Fruit fly (Drosophila melanogaster) whole organism, embryonic: ENCODE results near the gene PIG-B.
A peak's percentile ranks its signal among the peaks of the same experiment; 100 is the strongest.

Experiments
- CG10267 ChIP-seq: fragments of 200-800 bp; sonication (Bioruptor generic); optimal IDR thresholded peaks from 2 replicates; lab custom pipeline; 2018; ENCODE audit warnings: missing biosample characterization, mild to moderate bottlenecking, missing genetic modification characterization, moderate library complexity
- CG11695 ChIP-seq: fragments of 200-800 bp; sonication (Bioruptor generic); IDR thresholded peaks from 3 replicates; pipeline ENCODE4 v1.3.6; 2022; ENCODE audit warnings: missing biosample characterization, missing genetic modification characterization
- CG12155 ChIP-seq: fragments of 200-800 bp; sonication (Bioruptor generic); optimal IDR thresholded peaks from 3 replicates; lab custom pipeline; 2016; ENCODE audit warnings: missing biosample characterization, missing genetic modification characterization
- CG12299 ChIP-seq: fragments of 200-800 bp; sonication (Bioruptor generic); optimal IDR thresholded peaks from 2 replicates; lab custom pipeline; 2018; ENCODE audit warnings: missing biosample characterization, mild to moderate bottlenecking, missing genetic modification characterization
- CG12769 ChIP-seq: fragments of 200-800 bp; sonication (Bioruptor generic); optimal IDR thresholded peaks from 2 replicates; lab custom pipeline; 2019; ENCODE audit warnings: missing biosample characterization, mild to moderate bottlenecking, missing genetic modification characterization, moderate library complexity
- CG13296 ChIP-seq: fragments of 200-800 bp; sonication (Bioruptor generic); optimal IDR thresholded peaks from 3 replicates; lab custom pipeline; 2018; ENCODE audit warnings: missing biosample characterization, mild to moderate bottlenecking, missing genetic modification characterization
- CG14441 ChIP-seq: fragments of 200-800 bp; sonication (Bioruptor generic); IDR thresholded peaks from 2 replicates; pipeline ENCODE4 v1.3.6; 2022; ENCODE audit warnings: missing biosample characterization, missing genetic modification characterization
- CG14667 ChIP-seq: fragments of 200-800 bp; sonication (Bioruptor generic); IDR thresholded peaks from 2 replicates; pipeline ENCODE4 v1.3.6; 2022; ENCODE audit warnings: missing biosample characterization, missing genetic modification characterization
- CG15514 ChIP-seq: fragments of 200-800 bp; sonication (Bioruptor generic); optimal IDR thresholded peaks from 3 replicates; lab custom pipeline; 2017; ENCODE audit warnings: missing biosample characterization, missing genetic modification characterization, mild to moderate bottlenecking, moderate library complexity, missing genetic modification reagents
- CG17186 ChIP-seq: fragments of 200-800 bp; sonication (Bioruptor generic); optimal IDR thresholded peaks from 3 replicates; lab custom pipeline; 2017; ENCODE audit warnings: missing biosample characterization, missing genetic modification reagents, missing genetic modification characterization
- CG2116 ChIP-seq: fragments of 200-800 bp; sonication (Bioruptor generic); optimal IDR thresholded peaks from 3 replicates; lab custom pipeline; 2018; ENCODE audit warnings: missing biosample characterization, mild to moderate bottlenecking, missing genetic modification characterization
- CG32772 ChIP-seq: fragments of 200-800 bp; sonication (Bioruptor generic); IDR thresholded peaks from 2 replicates; pipeline ENCODE4 v1.3.6; 2022; ENCODE audit warnings: missing biosample characterization, missing genetic modification characterization
- CG34224 ChIP-seq: fragments of 200-800 bp; sonication (Bioruptor generic); IDR thresholded peaks from 3 replicates; pipeline ENCODE4 v1.3.6; 2022; ENCODE audit warnings: missing biosample characterization, missing genetic modification characterization; ENCODE audit not compliant: partially characterized antibody
- CG7963 ChIP-seq: fragments of 200-800 bp; sonication (Bioruptor generic); IDR thresholded peaks from 3 replicates; pipeline ENCODE4 v1.3.6; 2022; ENCODE audit warnings: missing biosample characterization, missing genetic modification characterization; ENCODE audit not compliant: partially characterized antibody
- CG9876 ChIP-seq: fragments of 200-800 bp; sonication (Bioruptor generic); optimal IDR thresholded peaks from 2 replicates; lab custom pipeline; 2016; ENCODE audit warnings: missing biosample characterization, missing genetic modification characterization
- D ChIP-seq, 2 experiments: fragments of 200-800 bp in 1 of 2; fragments of >200 bp in 1 of 2; sonication (Bioruptor generic) in 1 of 2; optimal IDR thresholded peaks; 2 replicates in 1 of 2; 3 replicates in 1 of 2; lab custom pipeline; 2017; ENCODE audit warnings: mild to moderate bottlenecking in 1 of 2, missing biosample characterization in 1 of 2, missing genetic modification characterization in 1 of 2, missing genetic modification reagents in 1 of 2
- D19A ChIP-seq: fragments of 200-800 bp; optimal IDR thresholded peaks from 3 replicates; lab custom pipeline; 2019; ENCODE audit warnings: missing biosample characterization, mild to moderate bottlenecking, missing genetic modification characterization, moderate library complexity
- Dek ChIP-seq: fragments of 200-800 bp; sonication (Bioruptor generic); optimal IDR thresholded peaks from 3 replicates; lab custom pipeline; 2019; ENCODE audit warnings: missing biosample characterization, mild to moderate bottlenecking, missing genetic modification characterization, moderate library complexity
- Dp ChIP-seq: fragments of 200-800 bp; sonication (Bioruptor generic); optimal IDR thresholded peaks from 2 replicates; lab custom pipeline; 2018; ENCODE audit warnings: missing biosample characterization, mild to moderate bottlenecking, missing genetic modification characterization, moderate library complexity
- Ets97D ChIP-seq: fragments of 200-800 bp; sonication (Bioruptor generic); optimal IDR thresholded peaks from 3 replicates; lab custom pipeline; 2016; ENCODE audit warnings: missing biosample characterization, missing genetic modification characterization
- HLH4C ChIP-seq: fragments of 200-800 bp; sonication (Bioruptor generic); IDR thresholded peaks from 3 replicates; pipeline ENCODE4 v1.3.6; 2022; ENCODE audit warnings: missing biosample characterization, missing genetic modification characterization; ENCODE audit not compliant: partially characterized antibody
- MBD-R2 ChIP-seq: fragments of 200-800 bp; sonication (Bioruptor generic); IDR thresholded peaks from 2 replicates; pipeline ENCODE4 v1.3.6; 2022; ENCODE audit warnings: missing biosample characterization, missing genetic modification characterization
- NFAT ChIP-seq: fragments of 200-800 bp; sonication (Bioruptor generic); IDR thresholded peaks from 2 replicates; pipeline ENCODE4 v1.3.6; 2022; ENCODE audit warnings: missing biosample characterization, missing genetic modification characterization
- Neu2 ChIP-seq: fragments of 200-800 bp; sonication (Bioruptor generic); optimal IDR thresholded peaks from 3 replicates; lab custom pipeline; 2016; ENCODE audit warnings: missing biosample characterization, missing genetic modification characterization, borderline replicate concordance
- Opbp ChIP-seq: fragments of 200-800 bp; sonication (Bioruptor generic); IDR thresholded peaks from 3 replicates; pipeline ENCODE4 v1.3.6; 2022; ENCODE audit warnings: missing biosample characterization, missing genetic modification characterization; ENCODE audit not compliant: partially characterized antibody
- Ptx1 ChIP-seq: fragments of 200-800 bp; sonication (Bioruptor generic); IDR thresholded peaks from 2 replicates; pipeline ENCODE4 v1.3.6; 2022; ENCODE audit warnings: missing biosample characterization, missing genetic modification characterization
- Rfx ChIP-seq: fragments of 200-800 bp; sonication (Bioruptor generic); IDR thresholded peaks from 2 replicates; pipeline ENCODE4 v1.3.6; 2022; ENCODE audit warnings: missing biosample characterization, missing genetic modification characterization
- Stat92E ChIP-seq, 3 experiments: fragments of >200 bp in 2 of 3; fragments of 200-800 bp in 1 of 3; sonication (Bioruptor generic) in 1 of 3; optimal IDR thresholded peaks; 2 replicates each; lab custom pipeline; 2017 to 2019; ENCODE audit warnings: missing biosample characterization in 3 of 3, missing genetic modification characterization in 3 of 3, mild to moderate bottlenecking in 1 of 3, moderate library complexity in 1 of 3
- Trl ChIP-seq, 3 experiments: fragments of >200 bp in 2 of 3; fragments of 200-800 bp in 1 of 3; sonication (Bioruptor generic) in 1 of 3; optimal IDR thresholded peaks; 2 replicates in 1 of 3; 3 replicates in 2 of 3; lab custom pipeline; 2016 to 2017; ENCODE audit warnings: missing biosample characterization in 1 of 3, missing genetic modification characterization in 1 of 3
- Vsx1 ChIP-seq: fragments of 200-800 bp; sonication (Bioruptor generic); optimal IDR thresholded peaks from 2 replicates; lab custom pipeline; 2017; ENCODE audit warnings: missing biosample characterization, mild to moderate bottlenecking, missing genetic modification characterization, missing genetic modification reagents
- Xbp1 ChIP-seq: fragments of 200-800 bp; sonication (Bioruptor generic); optimal IDR thresholded peaks from 3 replicates; lab custom pipeline; 2016; ENCODE audit warnings: missing biosample characterization, mild to moderate bottlenecking, missing genetic modification characterization
- ase ChIP-seq: fragments of 200-800 bp; sonication (Bioruptor generic); IDR thresholded peaks from 3 replicates; pipeline ENCODE4 v1.3.6; 2022; ENCODE audit warnings: missing biosample characterization, missing genetic modification characterization
- cad ChIP-seq: fragments of >200 bp; optimal IDR thresholded peaks from 2 replicates; lab custom pipeline; 2017; ENCODE audit warnings: missing biosample characterization, missing genetic modification characterization
- chn ChIP-seq: fragments of 200-800 bp; sonication (Bioruptor generic); optimal IDR thresholded peaks from 2 replicates; lab custom pipeline; 2016; ENCODE audit warnings: missing biosample characterization, missing genetic modification characterization
- dan ChIP-seq: fragments of 200-800 bp; sonication (Bioruptor generic); IDR thresholded peaks from 2 replicates; pipeline ENCODE4 v1.3.6; 2022; ENCODE audit warnings: missing biosample characterization, missing genetic modification characterization
- gro ChIP-seq: fragments of 200-800 bp; sonication (Bioruptor generic); optimal IDR thresholded peaks from 2 replicates; lab custom pipeline; 2016; ENCODE audit warnings: missing biosample characterization, missing genetic modification characterization
- gsb-n ChIP-seq: fragments of 200-800 bp; sonication (Bioruptor generic); optimal IDR thresholded peaks from 3 replicates; lab custom pipeline; 2018; ENCODE audit warnings: missing biosample characterization, mild to moderate bottlenecking, missing genetic modification characterization
- jumu ChIP-seq: fragments of 200-800 bp; sonication (Bioruptor generic); optimal IDR thresholded peaks from 3 replicates; lab custom pipeline; 2016; ENCODE audit warnings: missing biosample characterization, missing genetic modification characterization
- ken ChIP-seq: fragments of 200-800 bp; sonication (Bioruptor generic); IDR thresholded peaks from 3 replicates; pipeline ENCODE4 v1.3.6; 2022; ENCODE audit warnings: missing biosample characterization, missing genetic modification characterization
- kni ChIP-seq: fragments of 200-800 bp; sonication (Bioruptor generic); optimal IDR thresholded peaks from 3 replicates; lab custom pipeline; 2017; ENCODE audit warnings: mild to moderate bottlenecking, missing biosample characterization, missing genetic modification reagents, missing genetic modification characterization
- knrl ChIP-seq: fragments of 200-800 bp; sonication (Bioruptor generic); IDR thresholded peaks from 3 replicates; pipeline ENCODE4 v1.3.6; 2022; ENCODE audit warnings: missing biosample characterization, missing genetic modification characterization; ENCODE audit not compliant: partially characterized antibody
- mirr ChIP-seq: fragments of 200-800 bp; sonication (Bioruptor generic); optimal IDR thresholded peaks from 3 replicates; lab custom pipeline; 2018; ENCODE audit warnings: missing biosample characterization, mild to moderate bottlenecking, missing genetic modification characterization
- row ChIP-seq: fragments of 200-800 bp; sonication (Bioruptor generic); IDR thresholded peaks from 3 replicates; pipeline ENCODE4 v1.3.6; 2022; ENCODE audit warnings: missing biosample characterization, missing genetic modification characterization
- sug ChIP-seq: fragments of 200-800 bp; optimal IDR thresholded peaks from 2 replicates; lab custom pipeline; 2019; ENCODE audit warnings: missing biosample characterization, mild to moderate bottlenecking, missing genetic modification characterization, moderate library complexity
- tio ChIP-seq: fragments of 200-800 bp; sonication (Bioruptor generic); optimal IDR thresholded peaks from 2 replicates; lab custom pipeline; 2017; ENCODE audit warnings: missing biosample characterization, missing genetic modification characterization, inconsistent platforms
- trem ChIP-seq: fragments of 200-800 bp; optimal IDR thresholded peaks from 3 replicates; lab custom pipeline; 2019; ENCODE audit warnings: missing biosample characterization, mild to moderate bottlenecking, missing genetic modification characterization, moderate library complexity
- yki ChIP-seq: fragments of >200 bp; optimal IDR thresholded peaks from 3 replicates; lab custom pipeline; 2018

Gene PIG-B

dm6 chr3L:3814010-3814833 lies 3.2 kb downstream of the PIG-B start, which contains the start of gene Scsalpha1 (continued):
- TF ChIP-seq CG15514 (GFP tag; lab: Kevin White, UChicago) (peak; percentile 31), CG13296 (GFP tag; lab: Kevin White, UChicago) (no peak), Rfx (GFP tag; lab: Robert Waterston, UW) (peak; percentile 61), trem (tag; lab: Kevin White, UChicago) (peak; percentile 77), row (GFP tag; lab: Robert Waterston, UW) (peak; percentile 68), D19A (tag; lab: Kevin White, UChicago) (peak; percentile 41), CG32772 (peak; percentile 37; the same call in 1 of the 2 replicates), Neu2 (GFP tag; lab: Kevin White, UChicago) (peak; percentile 96), kni (peak; percentile 15), CG9876 (GFP tag; lab: Kevin White, UChicago) (no peak), gro (GFP tag; lab: Kevin White, UChicago) (peak; percentile 14), sug (tag; lab: Kevin White, UChicago) (peak; percentile 46), Dp (GFP tag; lab: Kevin White, UChicago) (peak; percentile 56), D (optimal IDR thresholded peaks at IDR 0.05; lab: Kevin White, UChicago) (no peak), D (GFP tag; optimal IDR thresholded peaks at IDR 0.05; lab: Kevin White, UChicago) (no peak), Trl (optimal IDR thresholded peaks at IDR 0.05; lab: Kevin White, UChicago) (no peak), Trl (GFP tag; optimal IDR thresholded peaks at IDR 0.05; lab: Kevin White, UChicago) (no peak), Vsx1 (GFP tag; lab: Kevin White, UChicago) (peak; percentile 96), CG14441 (GFP tag; lab: Robert Waterston, UW) (peak; percentile 26), HLH4C (GFP tag; lab: Robert Waterston, UW) (peak; percentile 99), knrl (peak; percentile 99), CG7963 (GFP tag; lab: Robert Waterston, UW) (peak; percentile 100), jumu (GFP tag; lab: Kevin White, UChicago) (no peak), CG14667 (GFP tag; lab: Robert Waterston, UW) (no peak), CG12299 (tag; lab: Kevin White, UChicago) (no peak), chn (GFP tag; lab: Kevin White, UChicago) (peak; percentile 20), CG12155 (GFP tag; lab: Kevin White, UChicago) (peak; percentile 8), MBD-R2 (GFP tag; lab: Robert Waterston, UW) (peak; percentile 71; the same call in 1 of the 2 replicates), Opbp (peak; percentile 99), CG34224 (GFP tag; lab: Robert Waterston, UW) (peak; percentile 99), Dek (tag; lab: Kevin White, UChicago) (peak; percentile 23), CG11695 (GFP tag; lab: Robert Waterston, UW) (peak; percentile 63), Xbp1 (GFP tag; lab: Kevin White, UChicago) (peak; percentile 43), cad (GFP tag; lab: Kevin White, UChicago) (no peak), Ptx1 (GFP tag; lab: Robert Waterston, UW) (peak; percentile 30; the same call in 1 of the 2 replicates), yki (lab: Kevin White, UChicago) (no peak), ken (GFP tag; lab: Robert Waterston, UW) (peak; percentile 37; the same call in 1 of the 3 replicates), Ets97D (GFP tag; lab: Kevin White, UChicago) (peak; percentile 40), CG2116 (peak; percentile 87), mirr (peak; percentile 13), NFAT (GFP tag; lab: Robert Waterston, UW) (0 out of 2 replicates have a peak, but pooled peaks have one; percentile 37), dan (GFP tag; lab: Robert Waterston, UW) (no peak), tio (no peak), gsb-n (tag; lab: Kevin White, UChicago) (peak; percentile 16), Stat92E (GFP tag; optimal IDR thresholded peaks at IDR 0.05; lab: Kevin White, UChicago) (peak in 1 of 3 experiments; percentile 58), CG12769 (peak; percentile 44), ase (peak; percentile 56; the same call in 1 of the 3 replicates), CG10267 (tag; lab: Kevin White, UChicago) (peak; percentile 67), CG17186 (GFP tag; lab: Kevin White, UChicago) (peak; percentile 57)
